Worm (Caenorhabditis elegans): ENCODE data around the gene cyp-35B2.

DNA sequence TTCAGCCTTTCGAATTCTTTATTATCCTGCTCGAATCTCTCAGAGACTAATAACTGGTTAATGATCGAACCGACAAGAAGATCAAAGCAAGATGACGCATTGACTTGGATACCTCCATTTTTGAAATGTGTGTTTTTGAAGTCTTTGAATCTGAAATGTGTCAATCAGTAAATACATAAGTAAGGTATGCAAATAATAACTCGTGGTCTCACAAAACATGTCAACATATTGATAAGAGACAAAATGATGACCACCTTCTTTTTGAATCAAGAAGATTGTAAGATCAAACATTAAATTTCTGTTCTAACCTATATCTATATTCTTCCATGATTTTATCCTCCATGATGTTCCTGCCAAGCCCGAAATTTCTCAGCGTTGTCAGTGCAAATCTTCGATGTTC lies 27.7 kb downstream of the cyp-35B2 start:
- TF ChIP-seq snpc-4 (GFP tag; optimal IDR thresholded peaks at IDR 0.05) (no peak), snpc-4 (tag; optimal IDR thresholded peaks at IDR 0.05) (no peak), Y95B8A.8 (GFP tag; IDR thresholded peaks at IDR 0.05) (no peak), egl-44 (GFP tag; IDR thresholded peaks at IDR 0.05) (no peak)

All from whole organism, young adult.